Fruit fly (Drosophila melanogaster) whole organism, wandering third instar larva: Measurements from ENCODE around the gene CG15308.

Experiments
- Abd-B ChIP-seq: fragments of >200 bp; optimal IDR thresholded peaks from 2 replicates; lab custom pipeline; 2017; ENCODE audit warnings: missing biosample characterization, missing genetic modification characterization
- CG32264 ChIP-seq: fragments of 200-800 bp; sonication (Bioruptor generic); optimal IDR thresholded peaks from 2 replicates; lab custom pipeline; 2016; ENCODE audit warnings: missing biosample characterization, missing genetic modification characterization
- CG9705 ChIP-seq: fragments of 200-800 bp; sonication (Bioruptor generic); optimal IDR thresholded peaks from 2 replicates; lab custom pipeline; 2018; ENCODE audit warnings: missing biosample characterization, mild to moderate bottlenecking, missing genetic modification characterization
- Dfd ChIP-seq: fragments of >200 bp; optimal IDR thresholded peaks from 2 replicates; lab custom pipeline; 2017; ENCODE audit warnings: missing biosample characterization, missing genetic modification characterization
- Dif ChIP-seq: fragments of 200-275, 200-300 bp; sonication (Bioruptor generic); optimal IDR thresholded peaks from 2 replicates; lab custom pipeline; 2018; ENCODE audit warnings: missing biosample characterization, missing genetic modification characterization; ENCODE audit not compliant: partially characterized antibody
- GATAd ChIP-seq: sonication (Bioruptor generic); optimal IDR thresholded peaks from 2 replicates; lab custom pipeline; 2016; ENCODE audit warnings: missing biosample characterization, missing genetic modification characterization
- HLH106 ChIP-seq: fragments of 200-800 bp; optimal IDR thresholded peaks from 3 replicates; lab custom pipeline; 2019; ENCODE audit warnings: missing biosample characterization, mild to moderate bottlenecking, missing genetic modification characterization, moderate library complexity
- Hnf4 ChIP-seq: fragments of 200-800 bp; sonication (Bioruptor generic); optimal IDR thresholded peaks from 2 replicates; lab custom pipeline; 2016; ENCODE audit warnings: missing biosample characterization, mild to moderate bottlenecking, missing genetic modification characterization
- Hr78 ChIP-seq: fragments of >200 bp; optimal IDR thresholded peaks from 2 replicates; lab custom pipeline; 2017; ENCODE audit warnings: missing biosample characterization, missing genetic modification characterization
- Hr83 ChIP-seq: fragments of 200-300 bp; sonication (Bioruptor generic); optimal IDR thresholded peaks from 2 replicates; lab custom pipeline; 2016; ENCODE audit warnings: missing biosample characterization, mild to moderate bottlenecking, missing genetic modification characterization, moderate library complexity; ENCODE audit not compliant: poor library complexity, severe bottlenecking
- Jra ChIP-seq: sonication (Bioruptor generic); optimal IDR thresholded peaks from 2 replicates; lab custom pipeline; 2016; ENCODE audit warnings: missing biosample characterization, missing genetic modification characterization
- Mio ChIP-seq: sonication (Bioruptor generic); optimal IDR thresholded peaks from 2 replicates; lab custom pipeline; 2016; ENCODE audit warnings: missing biosample characterization, missing genetic modification characterization
- Myc ChIP-seq: fragments of >200 bp; optimal IDR thresholded peaks from 2 replicates; lab custom pipeline; 2017
- N ChIP-seq: fragments of >200 bp; optimal IDR thresholded peaks from 2 replicates; lab custom pipeline; 2018; ENCODE audit warnings: missing biosample characterization, missing external identifiers, missing genetic modification characterization
- Sp1 ChIP-seq: fragments of 200-800 bp; sonication (Bioruptor generic); optimal IDR thresholded peaks from 3 replicates; lab custom pipeline; 2019; ENCODE audit warnings: missing biosample characterization, mild to moderate bottlenecking, missing genetic modification characterization, moderate library complexity
- Vsx2 ChIP-seq: fragments of 200-300, 225-300 bp; sonication (Bioruptor generic); optimal IDR thresholded peaks from 2 replicates; lab custom pipeline; 2018; ENCODE audit warnings: missing biosample characterization, missing genetic modification characterization; ENCODE audit not compliant: partially characterized antibody
- br ChIP-seq: fragments of 200-800 bp; sonication (Bioruptor generic); optimal IDR thresholded peaks from 2 replicates; lab custom pipeline; 2016; ENCODE audit warnings: missing biosample characterization, missing genetic modification characterization
- brk ChIP-seq: fragments of 200-800 bp; sonication (Bioruptor generic); optimal IDR thresholded peaks from 2 replicates; lab custom pipeline; 2016; ENCODE audit warnings: missing biosample characterization, mild to moderate bottlenecking, missing genetic modification characterization
- dl ChIP-seq, 2 experiments: fragments of 175-275, 200-275 bp in 1 of 2; fragments of 200-275 bp in 1 of 2; sonication (Bioruptor generic); optimal IDR thresholded peaks; lab custom pipeline; 2018; ENCODE audit warnings: mild to moderate bottlenecking in 2 of 2, missing biosample characterization in 2 of 2, missing genetic modification characterization in 2 of 2, moderate library complexity in 2 of 2; ENCODE audit not compliant: partially characterized antibody in 2 of 2, insufficient read depth in 1 of 2
- dmrt93B ChIP-seq: fragments of 200-800 bp; sonication (Bioruptor generic); optimal IDR thresholded peaks from 2 replicates; lab custom pipeline; 2018; ENCODE audit warnings: missing biosample characterization, mild to moderate bottlenecking, missing genetic modification characterization
- dsf ChIP-seq: sonication (Bioruptor generic); optimal IDR thresholded peaks from 2 replicates; lab custom pipeline; 2016; ENCODE audit warnings: missing biosample characterization, missing genetic modification characterization, borderline replicate concordance
- ey ChIP-seq: fragments of 200-800 bp; sonication (Bioruptor generic); optimal IDR thresholded peaks from 2 replicates; lab custom pipeline; 2016; ENCODE audit warnings: missing biosample characterization, missing genetic modification characterization
- foxo ChIP-seq, 2 experiments: fragments of 200-800 bp; sonication (Bioruptor generic); optimal IDR thresholded peaks; 2 replicates in 1 of 2; 3 replicates in 1 of 2; lab custom pipeline; 2016 to 2017; ENCODE audit warnings: missing biosample characterization in 2 of 2, missing genetic modification characterization in 2 of 2
- h ChIP-seq: fragments of 200-800 bp; sonication (Bioruptor generic); optimal IDR thresholded peaks from 3 replicates; lab custom pipeline; 2016; ENCODE audit warnings: missing biosample characterization, mild to moderate bottlenecking, missing genetic modification characterization
- jim ChIP-seq: fragments of 175-275, 200-325 bp; sonication (Bioruptor generic); optimal IDR thresholded peaks from 2 replicates; lab custom pipeline; 2016; ENCODE audit warnings: missing biosample characterization, mild to moderate bottlenecking, missing genetic modification characterization
- lola ChIP-seq: fragments of >200 bp; optimal IDR thresholded peaks from 2 replicates; lab custom pipeline; 2017; ENCODE audit warnings: missing biosample characterization, missing genetic modification characterization
- psq ChIP-seq: fragments of 200-800 bp; sonication (Bioruptor generic); optimal IDR thresholded peaks from 3 replicates; lab custom pipeline; 2017; ENCODE audit warnings: missing biosample characterization, mild to moderate bottlenecking, missing genetic modification characterization, moderate library complexity
- sage ChIP-seq: fragments of 200-800 bp; sonication (Bioruptor generic); optimal IDR thresholded peaks from 2 replicates; lab custom pipeline; 2016; ENCODE audit warnings: missing biosample characterization, mild to moderate bottlenecking, missing genetic modification characterization
- sv ChIP-seq: fragments of 200-800 bp; sonication (Bioruptor generic); optimal IDR thresholded peaks from 3 replicates; lab custom pipeline; 2016; ENCODE audit warnings: missing biosample characterization, missing genetic modification characterization
- usp ChIP-seq: fragments of >200 bp; optimal IDR thresholded peaks from 2 replicates; lab custom pipeline; 2017; ENCODE audit warnings: missing biosample characterization, missing genetic modification characterization
- woc ChIP-seq: sonication (Bioruptor generic); optimal IDR thresholded peaks from 2 replicates; lab custom pipeline; 2016; ENCODE audit warnings: missing biosample characterization, mild to moderate bottlenecking, missing genetic modification characterization

Gene CG15308

dm6 chrX:10256228-10256627, 37.3 kb upstream of the CG15308 start:
- TF ChIP-seq jim (no peak), Sp1 (no peak)

- TF ChIP-seq dmrt93B (GFP tag; lab: Kevin White, UChicago) (no peak), Dfd (GFP tag; lab: Kevin White, UChicago) (no peak), Hnf4 (GFP tag; lab: Kevin White, UChicago) (no peak)
Observed at dm6 chrX:10252745-10253144, 33.8 kb upstream of the CG15308 start.

dm6 chrX:10250659-10251058, 31.7 kb upstream of the CG15308 start:
- no peak for TF ChIP-seq Mio
- no peak for TF ChIP-seq Jra (GFP tag; lab: Kevin White, UChicago)
- TF ChIP-seq CG32264 (GFP tag; lab: Kevin White, UChicago) = no peak
- no peak for TF ChIP-seq Abd-B (GFP tag; lab: Kevin White, UChicago)
- no peak for TF ChIP-seq dl (GFP tag; optimal IDR thresholded peaks at IDR 0.05; lab: Kevin White, UChicago; ENCODE audit: insufficient read depth in 1 of 2, partially characterized antibody in 2 of 2)
- TF ChIP-seq jim = no peak
- no peak for TF ChIP-seq woc (GFP tag; lab: Kevin White, UChicago)
- no peak for TF ChIP-seq dsf
- no peak for TF ChIP-seq sage (GFP tag; lab: Kevin White, UChicago)
- TF ChIP-seq ey (GFP tag; lab: Kevin White, UChicago) = no peak
- TF ChIP-seq Vsx2 (GFP tag; lab: Kevin White, UChicago) = no peak
- TF ChIP-seq psq (GFP tag; lab: Kevin White, UChicago) = no peak
- no peak for TF ChIP-seq Myc
- TF ChIP-seq lola (GFP tag; lab: Kevin White, UChicago) = no peak
- no peak for TF ChIP-seq dmrt93B (GFP tag; lab: Kevin White, UChicago)
- no peak for TF ChIP-seq Hnf4 (GFP tag; lab: Kevin White, UChicago)
- TF ChIP-seq foxo (GFP tag; optimal IDR thresholded peaks at IDR 0.05; lab: Kevin White, UChicago) = no peak
- TF ChIP-seq N (GFP tag; lab: Kevin White, UChicago) = no peak
- no peak for TF ChIP-seq brk (GFP tag; lab: Kevin White, UChicago)
- TF ChIP-seq, all 38 proteins: peak for 0

- no peak for TF ChIP-seq dsf
- TF ChIP-seq Dif (GFP tag; lab: Kevin White, UChicago) = no peak
- TF ChIP-seq foxo (GFP tag; optimal IDR thresholded peaks at IDR 0.05; lab: Kevin White, UChicago) = no peak
- no peak for TF ChIP-seq Vsx2 (GFP tag; lab: Kevin White, UChicago)
- TF ChIP-seq h (GFP tag; lab: Kevin White, UChicago) = no peak
- TF ChIP-seq CG9705 (GFP tag; lab: Kevin White, UChicago) = no peak
- no peak for TF ChIP-seq ey (GFP tag; lab: Kevin White, UChicago)
- TF ChIP-seq sv = no peak
- TF ChIP-seq sage (GFP tag; lab: Kevin White, UChicago) = no peak
- no peak for TF ChIP-seq dl (GFP tag; optimal IDR thresholded peaks at IDR 0.05; lab: Kevin White, UChicago; ENCODE audit: insufficient read depth in 1 of 2, partially characterized antibody in 2 of 2)
- no peak for TF ChIP-seq N (GFP tag; lab: Kevin White, UChicago)
- TF ChIP-seq jim = no peak
- TF ChIP-seq usp = no peak
- no peak for TF ChIP-seq Hr83 (GFP tag; lab: Kevin White, UChicago)
- no peak for TF ChIP-seq Myc
- no peak for TF ChIP-seq HLH106 (tag; lab: Kevin White, UChicago)
- TF ChIP-seq CG32264 (GFP tag; lab: Kevin White, UChicago) = no peak
- no peak for TF ChIP-seq Sp1
- TF ChIP-seq Jra (GFP tag; lab: Kevin White, UChicago) = no peak
- TF ChIP-seq woc (GFP tag; lab: Kevin White, UChicago) = no peak
- TF ChIP-seq, all 38 proteins: peak for 0
Observed at dm6 chrX:10250017-10250416, 31.1 kb upstream of the CG15308 start.

- TF ChIP-seq jim (no peak), Abd-B (GFP tag; lab: Kevin White, UChicago) (no peak), Hr78 (GFP tag; lab: Kevin White, UChicago) (no peak), usp (no peak), CG32264 (GFP tag; lab: Kevin White, UChicago) (no peak), sage (GFP tag; lab: Kevin White, UChicago) (no peak), GATAd (GFP tag; lab: Kevin White, UChicago) (no peak), br (GFP tag; lab: Kevin White, UChicago) (no peak)
- TF ChIP-seq, all 38 proteins: peak for 0
Observed at dm6 chrX:10247366-10247765, 28.4 kb upstream of the CG15308 start.
